Worm (Caenorhabditis elegans): ENCODE results near the gene lmp-1.

- no peak for TF ChIP-seq ztf-11 (tag; optimal IDR thresholded peaks at IDR 0.05)
- no peak for TF ChIP-seq sptf-1 (tag; optimal IDR thresholded peaks at IDR 0.05)
- no peak for TF ChIP-seq mls-2 (tag; optimal IDR thresholded peaks at IDR 0.05)
- no peak for TF ChIP-seq mab-5 (tag; optimal IDR thresholded peaks at IDR 0.05)
- TF ChIP-seq lin-32 (GFP tag; optimal IDR thresholded peaks at IDR 0.05): no peak
- no peak for TF ChIP-seq cnd-1 (tag; optimal IDR thresholded peaks at IDR 0.05)
- no peak for TF ChIP-seq nhr-12 (tag; optimal IDR thresholded peaks at IDR 0.05)
- no peak for TF ChIP-seq nhr-237 (tag; optimal IDR thresholded peaks at IDR 0.05)
- no peak for TF ChIP-seq nhr-28 (tag; optimal IDR thresholded peaks at IDR 0.05)
- TF ChIP-seq pha-4 (tag; optimal IDR thresholded peaks at IDR 0.05): no peak
- TF ChIP-seq snpc-4 (tag; optimal IDR thresholded peaks at IDR 0.05): no peak
These were observed 49.7 kb upstream of the lmp-1 start for ce11 chrX:6427147-6427546.
